Fruit fly (Drosophila melanogaster) whole organism, wandering third instar larva: ENCODE data around the gene CG7841.
A peak's percentile ranks its signal among the peaks of the same experiment; 100 is the strongest.

ENCODE experiments used
- Abd-B ChIP-seq: fragments of >200 bp; optimal IDR thresholded peaks from 2 replicates; lab custom pipeline; 2017; ENCODE audit warnings: missing biosample characterization, missing genetic modification characterization
- CG32264 ChIP-seq: fragments of 200-800 bp; sonication (Bioruptor generic); optimal IDR thresholded peaks from 2 replicates; lab custom pipeline; 2016; ENCODE audit warnings: missing biosample characterization, missing genetic modification characterization
- CG9705 ChIP-seq: fragments of 200-800 bp; sonication (Bioruptor generic); optimal IDR thresholded peaks from 2 replicates; lab custom pipeline; 2018; ENCODE audit warnings: missing biosample characterization, mild to moderate bottlenecking, missing genetic modification characterization
- CrebA ChIP-seq: fragments of 200-800 bp; sonication (Bioruptor generic); optimal IDR thresholded peaks from 2 replicates; lab custom pipeline; 2016; ENCODE audit warnings: missing biosample characterization, mild to moderate bottlenecking, missing genetic modification characterization, borderline replicate concordance
- Dfd ChIP-seq: fragments of >200 bp; optimal IDR thresholded peaks from 2 replicates; lab custom pipeline; 2017; ENCODE audit warnings: missing biosample characterization, missing genetic modification characterization
- Dif ChIP-seq: fragments of 200-275, 200-300 bp; sonication (Bioruptor generic); optimal IDR thresholded peaks from 2 replicates; lab custom pipeline; 2018; ENCODE audit warnings: missing biosample characterization, missing genetic modification characterization; ENCODE audit not compliant: partially characterized antibody
- GATAd ChIP-seq: sonication (Bioruptor generic); optimal IDR thresholded peaks from 2 replicates; lab custom pipeline; 2016; ENCODE audit warnings: missing biosample characterization, missing genetic modification characterization
- HLH106 ChIP-seq: fragments of 200-800 bp; optimal IDR thresholded peaks from 3 replicates; lab custom pipeline; 2019; ENCODE audit warnings: missing biosample characterization, mild to moderate bottlenecking, missing genetic modification characterization, moderate library complexity
- Hnf4 ChIP-seq: fragments of 200-800 bp; sonication (Bioruptor generic); optimal IDR thresholded peaks from 2 replicates; lab custom pipeline; 2016; ENCODE audit warnings: missing biosample characterization, mild to moderate bottlenecking, missing genetic modification characterization
- Hr78 ChIP-seq: fragments of >200 bp; optimal IDR thresholded peaks from 2 replicates; lab custom pipeline; 2017; ENCODE audit warnings: missing biosample characterization, missing genetic modification characterization
- Hr83 ChIP-seq: fragments of 200-300 bp; sonication (Bioruptor generic); optimal IDR thresholded peaks from 2 replicates; lab custom pipeline; 2016; ENCODE audit warnings: missing biosample characterization, mild to moderate bottlenecking, missing genetic modification characterization, moderate library complexity; ENCODE audit not compliant: poor library complexity, severe bottlenecking
- Jra ChIP-seq: sonication (Bioruptor generic); optimal IDR thresholded peaks from 2 replicates; lab custom pipeline; 2016; ENCODE audit warnings: missing biosample characterization, missing genetic modification characterization
- N ChIP-seq: fragments of >200 bp; optimal IDR thresholded peaks from 2 replicates; lab custom pipeline; 2018; ENCODE audit warnings: missing biosample characterization, missing external identifiers, missing genetic modification characterization
- OdsH ChIP-seq: fragments of 200-800 bp; sonication (Bioruptor generic); optimal IDR thresholded peaks from 2 replicates; lab custom pipeline; 2016; ENCODE audit warnings: missing biosample characterization, mild to moderate bottlenecking, missing genetic modification characterization
- Rel ChIP-seq, 2 experiments: fragments of 200-800 bp; sonication (Bioruptor generic) in 1 of 2; optimal IDR thresholded peaks; 2 replicates in 1 of 2; 3 replicates in 1 of 2; lab custom pipeline; 2016 to 2019; ENCODE audit warnings: mild to moderate bottlenecking in 2 of 2, missing biosample characterization in 2 of 2, missing genetic modification characterization in 2 of 2, moderate library complexity in 1 of 2
- Sp1 ChIP-seq: fragments of 200-800 bp; sonication (Bioruptor generic); optimal IDR thresholded peaks from 3 replicates; lab custom pipeline; 2019; ENCODE audit warnings: missing biosample characterization, mild to moderate bottlenecking, missing genetic modification characterization, moderate library complexity
- Vsx2 ChIP-seq: fragments of 200-300, 225-300 bp; sonication (Bioruptor generic); optimal IDR thresholded peaks from 2 replicates; lab custom pipeline; 2018; ENCODE audit warnings: missing biosample characterization, missing genetic modification characterization; ENCODE audit not compliant: partially characterized antibody
- br ChIP-seq: fragments of 200-800 bp; sonication (Bioruptor generic); optimal IDR thresholded peaks from 2 replicates; lab custom pipeline; 2016; ENCODE audit warnings: missing biosample characterization, missing genetic modification characterization
- brk ChIP-seq: fragments of 200-800 bp; sonication (Bioruptor generic); optimal IDR thresholded peaks from 2 replicates; lab custom pipeline; 2016; ENCODE audit warnings: missing biosample characterization, mild to moderate bottlenecking, missing genetic modification characterization
- dl ChIP-seq, 2 experiments: fragments of 175-275, 200-275 bp in 1 of 2; fragments of 200-275 bp in 1 of 2; sonication (Bioruptor generic); optimal IDR thresholded peaks; lab custom pipeline; 2018; ENCODE audit warnings: mild to moderate bottlenecking in 2 of 2, missing biosample characterization in 2 of 2, missing genetic modification characterization in 2 of 2, moderate library complexity in 2 of 2; ENCODE audit not compliant: partially characterized antibody in 2 of 2, insufficient read depth in 1 of 2
- dmrt93B ChIP-seq: fragments of 200-800 bp; sonication (Bioruptor generic); optimal IDR thresholded peaks from 2 replicates; lab custom pipeline; 2018; ENCODE audit warnings: missing biosample characterization, mild to moderate bottlenecking, missing genetic modification characterization
- dsf ChIP-seq: sonication (Bioruptor generic); optimal IDR thresholded peaks from 2 replicates; lab custom pipeline; 2016; ENCODE audit warnings: missing biosample characterization, missing genetic modification characterization, borderline replicate concordance
- foxo ChIP-seq, 2 experiments: fragments of 200-800 bp; sonication (Bioruptor generic); optimal IDR thresholded peaks; 2 replicates in 1 of 2; 3 replicates in 1 of 2; lab custom pipeline; 2016 to 2017; ENCODE audit warnings: missing biosample characterization in 2 of 2, missing genetic modification characterization in 2 of 2
- h ChIP-seq: fragments of 200-800 bp; sonication (Bioruptor generic); optimal IDR thresholded peaks from 3 replicates; lab custom pipeline; 2016; ENCODE audit warnings: missing biosample characterization, mild to moderate bottlenecking, missing genetic modification characterization
- jim ChIP-seq: fragments of 175-275, 200-325 bp; sonication (Bioruptor generic); optimal IDR thresholded peaks from 2 replicates; lab custom pipeline; 2016; ENCODE audit warnings: missing biosample characterization, mild to moderate bottlenecking, missing genetic modification characterization
- lola ChIP-seq: fragments of >200 bp; optimal IDR thresholded peaks from 2 replicates; lab custom pipeline; 2017; ENCODE audit warnings: missing biosample characterization, missing genetic modification characterization
- pan ChIP-seq: fragments of >200 bp; optimal IDR thresholded peaks from 2 replicates; lab custom pipeline; 2017
- psq ChIP-seq: fragments of 200-800 bp; sonication (Bioruptor generic); optimal IDR thresholded peaks from 3 replicates; lab custom pipeline; 2017; ENCODE audit warnings: missing biosample characterization, mild to moderate bottlenecking, missing genetic modification characterization, moderate library complexity
- rgr ChIP-seq: fragments of 200-800 bp; sonication (Bioruptor generic); optimal IDR thresholded peaks from 3 replicates; lab custom pipeline; 2016; ENCODE audit warnings: missing biosample characterization, mild to moderate bottlenecking, missing genetic modification characterization
- sage ChIP-seq: fragments of 200-800 bp; sonication (Bioruptor generic); optimal IDR thresholded peaks from 2 replicates; lab custom pipeline; 2016; ENCODE audit warnings: missing biosample characterization, mild to moderate bottlenecking, missing genetic modification characterization
- tai ChIP-seq: sonication (Bioruptor generic); optimal IDR thresholded peaks from 2 replicates; lab custom pipeline; 2016; ENCODE audit warnings: missing biosample characterization, missing genetic modification characterization
- usp ChIP-seq: fragments of >200 bp; optimal IDR thresholded peaks from 2 replicates; lab custom pipeline; 2017; ENCODE audit warnings: missing biosample characterization, missing genetic modification characterization
- woc ChIP-seq: sonication (Bioruptor generic); optimal IDR thresholded peaks from 2 replicates; lab custom pipeline; 2016; ENCODE audit warnings: missing biosample characterization, mild to moderate bottlenecking, missing genetic modification characterization

CG7841 gene

DNA sequence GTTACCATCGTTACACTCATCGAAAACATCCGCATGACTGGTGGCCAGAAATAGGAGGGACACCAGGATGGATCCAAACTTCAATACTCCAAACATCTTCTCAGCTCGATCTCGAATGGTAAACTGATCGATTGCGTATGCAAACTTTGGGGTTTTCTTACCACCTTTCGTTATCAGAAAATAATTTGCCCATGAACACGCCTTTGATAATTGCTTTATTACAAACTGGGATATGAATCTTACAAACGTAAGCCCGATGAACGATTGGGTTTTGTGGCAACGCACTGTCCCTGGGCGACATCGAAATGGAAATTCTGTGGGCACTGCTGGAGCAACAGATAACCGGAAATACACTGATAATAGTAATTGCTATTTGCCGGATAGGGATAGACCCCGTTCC, 18.7 kb upstream of the CG7841 start, which contains the start of gene CG33985:
CG33985 (minus strand) TSS at position 101 of the 400 bp plus-strand sequence.
- TF ChIP-seq rgr (GFP tag; lab: Kevin White, UChicago) (no peak), CG9705 (no peak), sage (GFP tag; lab: Kevin White, UChicago) (no peak), jim (GFP tag; lab: Kevin White, UChicago) (no peak), CrebA (GFP tag; lab: Kevin White, UChicago) (no peak), CG32264 (GFP tag; lab: Kevin White, UChicago) (no peak), Abd-B (GFP tag; lab: Kevin White, UChicago) (no peak), HLH106 (tag; lab: Kevin White, UChicago) (no peak), psq (GFP tag; lab: Kevin White, UChicago) (no peak), Sp1 (GFP tag; lab: Kevin White, UChicago) (no peak), usp (GFP tag; lab: Kevin White, UChicago) (no peak), dl (GFP tag; optimal IDR thresholded peaks at IDR 0.05; lab: Kevin White, UChicago; ENCODE audit: insufficient read depth in 1 of 2, partially characterized antibody in 2 of 2) (no peak), pan (lab: Kevin White, UChicago) (no peak), br (GFP tag; lab: Kevin White, UChicago) (no peak), Hnf4 (GFP tag; lab: Kevin White, UChicago) (no peak)

DNA sequence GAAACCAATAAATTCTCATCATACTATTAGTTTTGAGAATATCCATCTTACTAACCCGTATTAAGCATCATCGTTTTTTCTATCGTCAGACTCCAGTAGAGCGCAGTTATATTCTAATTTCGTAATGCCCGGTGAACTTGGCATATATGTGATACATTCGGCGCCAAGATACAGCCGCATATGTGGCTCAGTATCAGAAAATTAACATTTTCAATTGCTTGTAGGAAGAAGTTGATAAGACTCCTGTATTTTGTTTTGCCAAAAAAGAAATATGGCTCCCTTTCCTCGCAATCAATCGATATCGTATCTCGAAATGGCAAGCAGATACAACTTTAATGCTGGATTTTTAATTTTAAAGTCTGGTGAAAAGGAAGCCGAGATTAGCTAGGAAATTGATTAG, 17.1 kb upstream of the CG7841 start, which contains the start of gene CG33986:
CG33986 (minus strand) TSS at position 101 of the 400 bp plus-strand sequence.
- TF ChIP-seq dl (GFP tag; optimal IDR thresholded peaks at IDR 0.05; lab: Kevin White, UChicago; ENCODE audit: insufficient read depth in 1 of 2, partially characterized antibody in 2 of 2): no peak
- no peak for TF ChIP-seq Vsx2
- no peak for TF ChIP-seq foxo (GFP tag; optimal IDR thresholded peaks at IDR 0.05; lab: Kevin White, UChicago)
- TF ChIP-seq GATAd: no peak
- no peak for TF ChIP-seq dsf (GFP tag; lab: Kevin White, UChicago)
- no peak for TF ChIP-seq psq (GFP tag; lab: Kevin White, UChicago)
- no peak for TF ChIP-seq HLH106 (tag; lab: Kevin White, UChicago)
- TF ChIP-seq lola (GFP tag; lab: Kevin White, UChicago): no peak
- no peak for TF ChIP-seq Rel (GFP tag; optimal IDR thresholded peaks at IDR 0.05; lab: Kevin White, UChicago)
- no peak for TF ChIP-seq Rel (tag; optimal IDR thresholded peaks at IDR 0.05; lab: Kevin White, UChicago)
- no peak for TF ChIP-seq Dfd
- TF ChIP-seq CG9705: no peak
- TF ChIP-seq br (GFP tag; lab: Kevin White, UChicago): no peak
- TF ChIP-seq usp (GFP tag; lab: Kevin White, UChicago): no peak
- no peak for TF ChIP-seq Jra (GFP tag; lab: Kevin White, UChicago)
- no peak for TF ChIP-seq CrebA (GFP tag; lab: Kevin White, UChicago)
- TF ChIP-seq Abd-B (GFP tag; lab: Kevin White, UChicago): no peak
- no peak for TF ChIP-seq pan (lab: Kevin White, UChicago)
- TF ChIP-seq brk (GFP tag; lab: Kevin White, UChicago): no peak
- no peak for TF ChIP-seq Hr78 (GFP tag; lab: Kevin White, UChicago)

dm6 chr3L:15523806-15524346, 15.8 kb upstream of the CG7841 start, which contains the start of gene CG7945:
TSS of gene CG7945 (minus strand) at chr3L:15524137.
- peak; percentile 48 for TF ChIP-seq sage (GFP tag; lab: Kevin White, UChicago)
- TF ChIP-seq Vsx2: no peak
- TF ChIP-seq OdsH (GFP tag; lab: Kevin White, UChicago): no peak
- TF ChIP-seq Hnf4 (GFP tag; lab: Kevin White, UChicago): peak; percentile 5
- TF ChIP-seq Hr83 (GFP tag; lab: Kevin White, UChicago): no peak
- no peak for TF ChIP-seq h (GFP tag; lab: Kevin White, UChicago)
- no peak for TF ChIP-seq brk (GFP tag; lab: Kevin White, UChicago)
- TF ChIP-seq HLH106 (tag; lab: Kevin White, UChicago): no peak
- TF ChIP-seq N: no peak
- TF ChIP-seq CG9705: no peak
- peak; percentile 47 for TF ChIP-seq Rel (GFP tag; optimal IDR thresholded peaks at IDR 0.05; lab: Kevin White, UChicago)
- peak; percentile 99 for TF ChIP-seq Rel (tag; optimal IDR thresholded peaks at IDR 0.05; lab: Kevin White, UChicago)
- TF ChIP-seq lola (GFP tag; lab: Kevin White, UChicago): no peak
- TF ChIP-seq dl (GFP tag; optimal IDR thresholded peaks at IDR 0.05; lab: Kevin White, UChicago; ENCODE audit: insufficient read depth in 1 of 2, partially characterized antibody in 2 of 2): no peak
- TF ChIP-seq rgr (GFP tag; lab: Kevin White, UChicago): no peak
- TF ChIP-seq woc (GFP tag; lab: Kevin White, UChicago): no peak
- TF ChIP-seq dmrt93B (GFP tag; lab: Kevin White, UChicago): no peak
- TF ChIP-seq pan (lab: Kevin White, UChicago): no peak
- TF ChIP-seq tai (GFP tag; lab: Kevin White, UChicago): no peak
- TF ChIP-seq Dif (GFP tag; lab: Kevin White, UChicago): no peak
- no peak for TF ChIP-seq usp (GFP tag; lab: Kevin White, UChicago)
- TF ChIP-seq, all 38 proteins: peak for 3
